Fruit fly (Drosophila melanogaster): ENCODE data around the gene CG13050.

- TF ChIP-seq eg (GFP tag; IDR thresholded peaks at IDR 0.05), result no peak
- no peak for TF ChIP-seq Sox14 (GFP tag; optimal IDR thresholded peaks at IDR 0.05)
- no peak for TF ChIP-seq Met (GFP tag; optimal IDR thresholded peaks at IDR 0.05)
- TF ChIP-seq Sox102F (GFP tag; optimal IDR thresholded peaks at IDR 0.05), result no peak
- TF ChIP-seq CG6276 (GFP tag; optimal IDR thresholded peaks at IDR 0.05), result no peak
- TF ChIP-seq CG10669 (GFP tag; optimal IDR thresholded peaks at IDR 0.05), result no peak
- TF ChIP-seq vri (GFP tag; optimal IDR thresholded peaks at IDR 0.05), result no peak
Measured at dm6 chr3L:16321172-16321571, 42.1 kb upstream of the CG13050 start, which contains the start of gene CG42718.
